Fruit fly (Drosophila melanogaster) whole organism, embryonic: Measurements from ENCODE around the gene Cpr30F.

Experiments
- Adf1 ChIP-seq: fragments of 200-800 bp; sonication (Bioruptor generic); IDR thresholded peaks from 2 replicates; pipeline ENCODE4 v1.3.6; 2022; ENCODE audit warnings: missing biosample characterization, missing genetic modification characterization
- Bgb ChIP-seq: fragments of 200-800 bp; sonication (Bioruptor generic); IDR thresholded peaks from 2 replicates; pipeline ENCODE4 v1.3.6; 2022; ENCODE audit warnings: missing biosample characterization, missing genetic modification characterization; ENCODE audit not compliant: partially characterized antibody
- BtbVII ChIP-seq: fragments of 200-800 bp; sonication (Bioruptor generic); optimal IDR thresholded peaks from 3 replicates; lab custom pipeline; 2017; ENCODE audit warnings: missing biosample characterization, mild to moderate bottlenecking, missing genetic modification characterization
- CG10543 ChIP-seq: fragments of 200-800 bp; sonication (Bioruptor generic); optimal IDR thresholded peaks from 3 replicates; lab custom pipeline; 2017; ENCODE audit warnings: missing biosample characterization, mild to moderate bottlenecking, missing genetic modification characterization, moderate library complexity
- CG11093 ChIP-seq: fragments of 200-800 bp; sonication (Bioruptor generic); IDR thresholded peaks from 3 replicates; pipeline ENCODE4 v1.3.6; 2022; ENCODE audit warnings: missing biosample characterization, missing genetic modification characterization
- CG12071 ChIP-seq: fragments of 200-800 bp; sonication (Bioruptor generic); optimal IDR thresholded peaks from 3 replicates; lab custom pipeline; 2018; ENCODE audit warnings: missing biosample characterization, mild to moderate bottlenecking, missing genetic modification characterization
- CG12769 ChIP-seq: fragments of 200-800 bp; sonication (Bioruptor generic); optimal IDR thresholded peaks from 2 replicates; lab custom pipeline; 2019; ENCODE audit warnings: missing biosample characterization, mild to moderate bottlenecking, missing genetic modification characterization, moderate library complexity
- CG1832 ChIP-seq: fragments of 200-800 bp; sonication (Bioruptor generic); optimal IDR thresholded peaks from 2 replicates; lab custom pipeline; 2017; ENCODE audit warnings: missing biosample characterization, mild to moderate bottlenecking, missing genetic modification characterization, inconsistent platforms
- CG33213 ChIP-seq: fragments of 200-800 bp; sonication (Bioruptor generic); optimal IDR thresholded peaks from 3 replicates; lab custom pipeline; 2016; ENCODE audit warnings: missing biosample characterization, missing genetic modification characterization
- CG34376 ChIP-seq: fragments of 200-800 bp; sonication (Bioruptor generic); optimal IDR thresholded peaks from 2 replicates; lab custom pipeline; 2018; ENCODE audit warnings: missing biosample characterization, mild to moderate bottlenecking, missing genetic modification characterization
- CG6683 ChIP-seq: fragments of 200-800 bp; sonication (Bioruptor generic); optimal IDR thresholded peaks from 2 replicates; lab custom pipeline; 2017; ENCODE audit warnings: missing biosample characterization, mild to moderate bottlenecking, missing genetic modification characterization, missing genetic modification reagents
- CoRest ChIP-seq: fragments of 200-800 bp; sonication (Bioruptor generic); optimal IDR thresholded peaks from 3 replicates; lab custom pipeline; 2018; ENCODE audit warnings: missing biosample characterization, mild to moderate bottlenecking, missing genetic modification characterization, moderate library complexity
- Deaf1 ChIP-seq: fragments of 200-800 bp; optimal IDR thresholded peaks from 3 replicates; lab custom pipeline; 2019; ENCODE audit warnings: missing biosample characterization, mild to moderate bottlenecking, missing genetic modification characterization, moderate library complexity
- Elba2 ChIP-seq: fragments of 200-800 bp; sonication (Bioruptor generic); optimal IDR thresholded peaks from 3 replicates; lab custom pipeline; 2016; ENCODE audit warnings: missing biosample characterization, missing genetic modification characterization
- Ets65A ChIP-seq: fragments of 200-800 bp; sonication (Bioruptor generic); peaks from one replicate; lab custom pipeline; 2016; ENCODE audit warnings: missing biosample characterization, missing genetic modification characterization
- Gsc ChIP-seq: fragments of 200-800 bp; sonication (Bioruptor generic); IDR thresholded peaks from 2 replicates; pipeline ENCODE4 v1.3.6; 2022; ENCODE audit warnings: missing biosample characterization, missing genetic modification characterization
- Meics ChIP-seq: fragments of 200-800 bp; sonication (Bioruptor generic); optimal IDR thresholded peaks from 2 replicates; lab custom pipeline; 2017; ENCODE audit warnings: missing biosample characterization, mild to moderate bottlenecking, missing genetic modification characterization
- Ravus ChIP-seq: fragments of 200-800 bp; sonication (Bioruptor generic); IDR thresholded peaks from 2 replicates; pipeline ENCODE4 v1.3.6; 2022; ENCODE audit warnings: missing biosample characterization, missing genetic modification characterization
- Rfx ChIP-seq: fragments of 200-800 bp; sonication (Bioruptor generic); IDR thresholded peaks from 2 replicates; pipeline ENCODE4 v1.3.6; 2022; ENCODE audit warnings: missing biosample characterization, missing genetic modification characterization
- Trl ChIP-seq, 3 experiments: fragments of >200 bp in 2 of 3; fragments of 200-800 bp in 1 of 3; sonication (Bioruptor generic) in 1 of 3; optimal IDR thresholded peaks; 2 replicates in 1 of 3; 3 replicates in 2 of 3; lab custom pipeline; 2016 to 2017; ENCODE audit warnings: missing biosample characterization in 1 of 3, missing genetic modification characterization in 1 of 3
- Xbp1 ChIP-seq: fragments of 200-800 bp; sonication (Bioruptor generic); optimal IDR thresholded peaks from 3 replicates; lab custom pipeline; 2016; ENCODE audit warnings: missing biosample characterization, mild to moderate bottlenecking, missing genetic modification characterization
- abd-A ChIP-seq: fragments of 200-800 bp; sonication (Bioruptor generic); optimal IDR thresholded peaks from 3 replicates; lab custom pipeline; 2019; ENCODE audit warnings: missing biosample characterization, mild to moderate bottlenecking, missing genetic modification characterization, moderate library complexity
- bigmax ChIP-seq: fragments of 200-800 bp; sonication (Bioruptor generic); optimal IDR thresholded peaks from 2 replicates; lab custom pipeline; 2018; ENCODE audit warnings: missing biosample characterization, mild to moderate bottlenecking, missing genetic modification characterization
- cg ChIP-seq: fragments of 200-800 bp; sonication (Bioruptor generic); optimal IDR thresholded peaks from 3 replicates; lab custom pipeline; 2019; ENCODE audit warnings: missing biosample characterization, mild to moderate bottlenecking, missing genetic modification characterization, moderate library complexity
- chinmo ChIP-seq: fragments of 200-800 bp; sonication (Bioruptor generic); IDR thresholded peaks from 4 replicates; pipeline ENCODE4 v1.3.6; 2022; ENCODE audit warnings: missing biosample characterization, missing genetic modification characterization; ENCODE audit not compliant: partially characterized antibody
- corto ChIP-seq: fragments of 200-800 bp; sonication (Bioruptor generic); optimal IDR thresholded peaks from 2 replicates; lab custom pipeline; 2016; ENCODE audit warnings: missing biosample characterization, mild to moderate bottlenecking, missing genetic modification characterization, moderate library complexity
- crol ChIP-seq: fragments of 200-800 bp; sonication (Bioruptor generic); IDR thresholded peaks from 2 replicates; pipeline ENCODE4 v1.3.6; 2022; ENCODE audit warnings: missing biosample characterization, missing genetic modification characterization
- dati ChIP-seq: fragments of 200-800 bp; sonication (Bioruptor generic); IDR thresholded peaks from 2 replicates; pipeline ENCODE4 v1.3.6; 2022; ENCODE audit warnings: missing biosample characterization, missing genetic modification characterization
- fd64A ChIP-seq: fragments of 200-800 bp; sonication (Bioruptor generic); optimal IDR thresholded peaks from 3 replicates; lab custom pipeline; 2018; ENCODE audit warnings: missing biosample characterization, mild to moderate bottlenecking, missing genetic modification characterization
- fd96Cb ChIP-seq: fragments of 200-800 bp; sonication (Bioruptor generic); optimal IDR thresholded peaks from 2 replicates; lab custom pipeline; 2018; ENCODE audit warnings: missing biosample characterization, mild to moderate bottlenecking, missing genetic modification characterization, moderate library complexity
- gem ChIP-seq: fragments of 200-800 bp; sonication (Bioruptor generic); optimal IDR thresholded peaks from 2 replicates; lab custom pipeline; 2019; ENCODE audit warnings: missing biosample characterization, mild to moderate bottlenecking, missing genetic modification characterization, moderate library complexity
- grau ChIP-seq: fragments of 200-800 bp; optimal IDR thresholded peaks from 3 replicates; lab custom pipeline; 2019; ENCODE audit warnings: missing biosample characterization, mild to moderate bottlenecking, missing genetic modification characterization, moderate library complexity
- gsb-n ChIP-seq: fragments of 200-800 bp; sonication (Bioruptor generic); optimal IDR thresholded peaks from 3 replicates; lab custom pipeline; 2018; ENCODE audit warnings: missing biosample characterization, mild to moderate bottlenecking, missing genetic modification characterization
- knrl ChIP-seq: fragments of 200-800 bp; sonication (Bioruptor generic); IDR thresholded peaks from 3 replicates; pipeline ENCODE4 v1.3.6; 2022; ENCODE audit warnings: missing biosample characterization, missing genetic modification characterization; ENCODE audit not compliant: partially characterized antibody
- lab ChIP-seq: fragments of 200-800 bp; sonication (Bioruptor generic); optimal IDR thresholded peaks from 3 replicates; lab custom pipeline; 2017; ENCODE audit warnings: missing biosample characterization, missing genetic modification characterization, mild to moderate bottlenecking, moderate library complexity, missing genetic modification reagents
- mirr ChIP-seq: fragments of 200-800 bp; sonication (Bioruptor generic); optimal IDR thresholded peaks from 3 replicates; lab custom pipeline; 2018; ENCODE audit warnings: missing biosample characterization, mild to moderate bottlenecking, missing genetic modification characterization
- nerfin-1 ChIP-seq: fragments of 200-800 bp; sonication (Bioruptor generic); optimal IDR thresholded peaks from 3 replicates; lab custom pipeline; 2019; ENCODE audit warnings: missing biosample characterization, mild to moderate bottlenecking, missing genetic modification characterization, moderate library complexity
- pan ChIP-seq, 4 experiments: fragments of >200 bp in 3 of 4; fragments of 200-800 bp in 1 of 4; sonication (Bioruptor generic) in 1 of 4; optimal IDR thresholded peaks in 3 of 4; IDR thresholded peaks in 1 of 4; 2 replicates each; pipeline versions ENCODE4 v1.3.6 to Lab custom; 2017 to 2022; ENCODE audit warnings: missing biosample characterization in 2 of 4, missing genetic modification characterization in 2 of 4, mixed read lengths in 1 of 4
- prd ChIP-seq, 3 experiments: fragments of >200 bp in 2 of 3; fragments of 200-800 bp in 1 of 3; sonication (Bioruptor generic) in 1 of 3; optimal IDR thresholded peaks in 2 of 3; IDR thresholded peaks in 1 of 3; 2 replicates in 2 of 3; 3 replicates in 1 of 3; pipeline versions ENCODE4 v1.3.6 to Lab custom; 2017 to 2022; ENCODE audit warnings: missing biosample characterization in 1 of 3, missing genetic modification characterization in 1 of 3
- scrt ChIP-seq: fragments of 200-800 bp; sonication (Bioruptor generic); optimal IDR thresholded peaks from 2 replicates; lab custom pipeline; 2018; ENCODE audit warnings: missing biosample characterization, mild to moderate bottlenecking, missing genetic modification characterization, moderate library complexity
- sqz ChIP-seq: fragments of 200-800 bp; sonication (Bioruptor generic); optimal IDR thresholded peaks from 3 replicates; lab custom pipeline; 2018; ENCODE audit warnings: missing biosample characterization, mild to moderate bottlenecking, missing genetic modification characterization
- trem ChIP-seq: fragments of 200-800 bp; optimal IDR thresholded peaks from 3 replicates; lab custom pipeline; 2019; ENCODE audit warnings: missing biosample characterization, mild to moderate bottlenecking, missing genetic modification characterization, moderate library complexity
- z ChIP-seq: fragments of 200-800 bp; sonication (Bioruptor generic); IDR thresholded peaks from 3 replicates; pipeline ENCODE4 v1.3.6; 2022; ENCODE audit warnings: missing biosample characterization, missing genetic modification characterization

Gene Cpr30F

DNA sequence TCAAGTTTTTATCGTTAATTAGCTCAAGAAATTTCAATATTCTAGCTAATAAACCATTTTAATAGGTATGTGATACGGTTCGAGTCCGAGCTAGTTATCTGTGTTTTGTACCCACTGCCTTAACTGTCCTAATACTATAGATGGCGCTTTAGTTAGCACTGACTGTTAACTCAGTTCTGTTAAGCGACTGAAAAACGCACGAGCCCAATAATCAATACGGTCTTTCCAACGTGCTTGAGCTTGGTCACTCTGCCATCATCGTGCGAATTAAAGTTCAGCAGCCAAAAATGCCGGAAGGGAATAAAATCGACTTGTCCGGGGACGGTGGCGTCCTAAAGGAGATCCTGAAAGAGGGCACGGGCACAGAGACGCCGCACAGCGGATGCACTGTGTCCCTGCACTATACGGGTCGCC is 45.1 kb downstream of the Cpr30F start, which contains the start of gene Fkbp59 (continued):
- TF ChIP-seq CG6683 (GFP tag; lab: Kevin White, UChicago) (no peak), trem (tag; lab: Kevin White, UChicago) (peak; percentile 27), grau (tag; lab: Kevin White, UChicago) (peak; percentile 22), prd (optimal IDR thresholded peaks at IDR 0.05; lab: Kevin White, UChicago) (no peak), prd (GFP tag; IDR thresholded peaks at IDR 0.05; lab: Robert Waterston, UW) (peak; percentile 17; the same call in 1 of the 3 replicates), CG33213 (GFP tag; lab: Kevin White, UChicago) (peak; percentile 38), bigmax (no peak), dati (no peak), lab (no peak), Xbp1 (peak; percentile 40), Elba2 (GFP tag; lab: Kevin White, UChicago) (no peak)

DNA sequence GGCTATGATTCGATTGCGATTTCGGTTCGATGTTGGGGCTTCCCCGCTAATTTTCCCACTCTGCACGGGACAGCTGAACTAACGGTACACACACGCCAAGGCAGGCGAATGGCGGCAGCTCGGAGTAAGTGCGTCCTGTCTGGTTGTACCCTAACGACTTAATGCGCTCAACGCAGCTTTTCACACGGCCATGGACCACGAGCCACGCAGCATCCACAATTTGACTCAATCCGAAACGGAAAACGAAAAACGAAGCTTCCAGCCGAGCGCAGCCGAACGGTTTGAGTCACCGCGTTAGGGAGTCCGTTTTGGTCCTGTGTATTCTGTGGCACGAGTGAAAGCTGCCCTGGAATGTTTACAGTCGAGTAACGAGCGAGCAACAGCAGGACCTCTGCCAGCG is 46.9 kb downstream of the Cpr30F start, which contains the start of gene nAChRalpha6:
nAChRalpha6 (minus strand) TSS at position 165 of the 400 bp plus-strand sequence.
- peak; percentile 34 for TF ChIP-seq abd-A
- no peak for TF ChIP-seq pan (optimal IDR thresholded peaks at IDR 0.05; lab: Kevin White, UChicago)
- peak in 1 of 2 experiments; percentile 5 for TF ChIP-seq pan (GFP tag; optimal IDR thresholded peaks at IDR 0.05 in 1 of 2, IDR thresholded peaks at IDR 0.05 in 1 of 2)
- no peak for TF ChIP-seq CoRest (tag; lab: Kevin White, UChicago)
- TF ChIP-seq z: peak; percentile 92
- TF ChIP-seq Ets65A (GFP tag; lab: Kevin White, UChicago): peak; percentile 10
- TF ChIP-seq chinmo: 0 out of 4 replicates have a peak, but pooled peaks have one; percentile 54
- TF ChIP-seq Gsc (GFP tag; lab: Robert Waterston, UW): no peak
- no peak for TF ChIP-seq gem (tag; lab: Kevin White, UChicago)
- peak; percentile 57; the same call in 1 of the 2 replicates for TF ChIP-seq Bgb
- TF ChIP-seq Adf1 (GFP tag; lab: Robert Waterston, UW): peak; percentile 71; the same call in 1 of the 2 replicates
- peak; percentile 93 for TF ChIP-seq Deaf1 (tag; lab: Kevin White, UChicago)

DNA sequence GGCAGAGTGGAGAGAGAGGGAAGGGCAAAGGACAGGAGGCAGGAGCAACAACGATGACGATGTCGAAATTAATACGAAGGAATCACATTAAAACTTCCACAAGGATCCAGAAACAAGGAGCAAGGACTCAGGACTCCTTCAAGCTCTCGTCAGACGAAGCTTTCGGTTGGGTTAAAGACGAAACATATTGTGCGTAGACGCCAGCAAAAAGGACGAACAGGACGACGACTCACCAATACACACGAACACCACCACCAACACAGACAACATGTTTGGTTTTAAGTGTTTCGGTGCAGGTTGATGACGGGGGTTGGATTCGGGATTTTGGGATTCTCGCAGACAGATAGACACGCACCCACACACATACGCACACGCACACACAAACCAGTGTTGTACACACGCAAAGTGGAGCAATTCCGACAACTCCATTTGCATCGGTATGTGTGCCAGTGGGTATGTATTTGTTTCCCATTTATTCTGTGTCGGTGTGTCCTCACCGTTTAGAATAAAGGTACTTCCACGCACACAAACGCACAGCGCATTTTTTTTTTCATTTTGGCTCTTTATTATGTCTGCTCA is 50.5 kb downstream of the Cpr30F start:
- TF ChIP-seq Trl (optimal IDR thresholded peaks at IDR 0.05; lab: Kevin White, UChicago): peak in 1 of 2 experiments; percentile 7
- TF ChIP-seq Trl (GFP tag; optimal IDR thresholded peaks at IDR 0.05; lab: Kevin White, UChicago): no peak
- peak; percentile 31 for TF ChIP-seq Ets65A (GFP tag; lab: Kevin White, UChicago)
- TF ChIP-seq corto (GFP tag; lab: Kevin White, UChicago): no peak
- no peak for TF ChIP-seq fd96Cb (tag; lab: Kevin White, UChicago)
- TF ChIP-seq CG12071 (GFP tag; lab: Kevin White, UChicago): no peak
- peak; percentile 18 for TF ChIP-seq scrt
- TF ChIP-seq BtbVII (GFP tag; lab: Kevin White, UChicago): no peak
- peak; percentile 60 for TF ChIP-seq cg (GFP tag; lab: Kevin White, UChicago)
- no peak; the same call in 1 of the 2 replicates for TF ChIP-seq crol (GFP tag; lab: Robert Waterston, UW)
- TF ChIP-seq Rfx (GFP tag; lab: Robert Waterston, UW): no peak
- 0 out of 2 replicates have a peak, but pooled peaks have one; percentile 8 for TF ChIP-seq dati
- no peak for TF ChIP-seq Meics
- peak; percentile 26 for TF ChIP-seq CG10543 (GFP tag; lab: Kevin White, UChicago)
- no peak for TF ChIP-seq gsb-n
- TF ChIP-seq CG11093 (GFP tag; lab: Robert Waterston, UW): no peak
- TF ChIP-seq Ravus: no peak
- no peak for TF ChIP-seq CG12769
- peak; percentile 74 for TF ChIP-seq nerfin-1 (tag; lab: Kevin White, UChicago)
- TF ChIP-seq abd-A: peak; percentile 86
- TF ChIP-seq sqz (GFP tag; lab: Kevin White, UChicago): peak; percentile 5
- TF ChIP-seq mirr (GFP tag; lab: Kevin White, UChicago): peak; percentile 58
- peak; percentile 68 for TF ChIP-seq Deaf1 (tag; lab: Kevin White, UChicago)
- no peak for TF ChIP-seq CG34376 (GFP tag; lab: Kevin White, UChicago)
- TF ChIP-seq fd64A: no peak
- no peak for TF ChIP-seq CG1832
- TF ChIP-seq knrl (GFP tag; lab: Robert Waterston, UW): 0 out of 3 replicates have a peak, but pooled peaks have one; percentile 11
